Worm (Caenorhabditis elegans): Measurements from ENCODE around the gene arcp-1.

arcp-1 gene

DNA sequence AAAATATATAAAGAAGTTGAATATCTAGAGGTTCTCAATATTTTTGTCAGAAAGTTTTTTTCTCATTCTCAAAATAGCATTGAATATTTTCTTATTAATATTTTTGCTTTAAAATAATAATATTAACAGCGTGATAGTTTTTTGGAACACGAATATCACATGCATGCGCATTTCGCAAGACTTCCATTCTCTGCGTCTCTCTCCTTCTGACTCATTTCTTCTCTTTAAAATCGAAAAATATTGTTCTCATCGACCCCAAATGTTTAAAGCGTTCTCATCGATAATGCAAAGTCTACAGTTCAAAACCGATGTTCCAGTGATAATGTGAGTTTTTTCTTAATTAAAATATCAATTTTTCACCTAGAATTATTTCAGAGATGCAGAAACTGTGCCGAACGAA, 55.8 kb downstream of the arcp-1 start, which contains the start of gene C14B1.3 (continued):
- TF ChIP-seq nhr-76 (tag; optimal IDR thresholded peaks at IDR 0.05) (no peak), elt-1 (tag; optimal IDR thresholded peaks at IDR 0.05) (no peak), snpc-4 (tag; optimal IDR thresholded peaks at IDR 0.05) (peak; percentile 12), ztf-4 (tag; optimal IDR thresholded peaks at IDR 0.05) (no peak), nhr-43 (tag; optimal IDR thresholded peaks at IDR 0.05; ENCODE audit: poor library complexity, severe bottlenecking) (no peak), mml-1 (tag; optimal IDR thresholded peaks at IDR 0.05) (no peak), unc-39 (tag; optimal IDR thresholded peaks at IDR 0.05) (no peak), ceh-9 (tag; optimal IDR thresholded peaks at IDR 0.05) (no peak), nhr-25 (tag; optimal IDR thresholded peaks at IDR 0.05) (no peak), ztf-11 (tag; optimal IDR thresholded peaks at IDR 0.05) (no peak), nhr-12 (tag; optimal IDR thresholded peaks at IDR 0.05) (no peak), R02D3.7 (tag; optimal IDR thresholded peaks at IDR 0.05) (no peak)

DNA sequence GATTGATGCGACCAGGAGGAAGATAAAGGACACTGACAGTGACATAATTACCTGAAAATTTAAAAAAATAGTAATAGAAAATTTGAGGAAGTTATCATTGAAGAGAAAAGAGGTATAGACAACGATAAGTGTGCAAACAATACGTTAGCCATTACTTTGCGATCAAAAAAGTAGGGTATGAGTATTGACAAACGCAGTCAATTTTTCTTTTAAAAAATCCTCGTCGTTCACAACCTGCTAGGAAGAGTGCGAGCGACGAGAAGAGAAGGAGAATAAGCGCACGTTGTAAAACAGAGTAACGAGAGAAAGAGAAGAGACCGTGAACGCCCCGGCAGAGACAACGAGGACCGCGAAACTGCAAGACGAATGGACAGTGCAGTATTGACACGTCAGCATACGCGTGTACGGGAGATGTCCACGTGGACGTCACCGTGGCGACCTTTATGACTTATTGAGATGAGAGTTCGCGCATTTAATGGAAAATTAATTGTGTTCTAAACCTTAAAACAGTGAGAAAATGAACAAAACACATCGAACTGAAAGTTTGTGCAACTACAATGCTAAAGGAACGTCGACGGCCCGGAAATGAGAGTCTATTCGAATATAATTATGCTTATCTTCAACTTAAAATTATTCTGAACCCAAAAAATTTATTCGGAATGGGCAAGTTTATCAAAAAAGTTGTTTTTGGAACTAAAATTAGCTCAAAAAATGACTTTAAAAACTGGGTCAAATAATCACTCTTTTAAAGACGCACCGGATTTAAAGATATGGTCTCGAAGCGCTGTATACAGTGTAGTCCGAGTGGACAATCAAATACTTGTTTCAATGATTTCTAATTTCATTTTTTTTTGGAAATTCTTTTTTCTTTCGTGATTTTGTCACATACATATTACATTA, 57.6 kb downstream of the arcp-1 start, which contains the start of the genes pdi-1 and C14B1.2:
TSS of gene pdi-1 (minus strand) at position 51 of the 900 bp plus-strand sequence.
TSS of gene C14B1.2 (plus strand) at position 850 of the 900 bp plus-strand sequence.
- TF ChIP-seq unc-62 (GFP tag; optimal IDR thresholded peaks at IDR 0.05) (no peak), daf-12 (tag; optimal IDR thresholded peaks at IDR 0.05) (no peak), nhr-237 (tag; optimal IDR thresholded peaks at IDR 0.05) (no peak), ceh-28 (tag; optimal IDR thresholded peaks at IDR 0.05) (peak; percentile 20), ZK546.5 (tag; optimal IDR thresholded peaks at IDR 0.05) (no peak), tbx-2 (tag; optimal IDR thresholded peaks at IDR 0.05) (no peak), ceh-82 (tag; optimal IDR thresholded peaks at IDR 0.05) (no peak), elt-3 (tag; optimal IDR thresholded peaks at IDR 0.05) (no peak), pha-4 (tag; optimal IDR thresholded peaks at IDR 0.05) (peak; percentile 83), pqm-1 (tag; optimal IDR thresholded peaks at IDR 0.05) (peak; percentile 29), zag-1 (tag; optimal IDR thresholded peaks at IDR 0.05) (no peak), R02D3.7 (tag; optimal IDR thresholded peaks at IDR 0.05) (no peak), nhr-11 (tag; optimal IDR thresholded peaks at IDR 0.05) (no peak), mml-1 (tag; optimal IDR thresholded peaks at IDR 0.05) (no peak), nhr-43 (tag; optimal IDR thresholded peaks at IDR 0.05; ENCODE audit: poor library complexity, severe bottlenecking) (peak; percentile 67), nhr-23 (tag; optimal IDR thresholded peaks at IDR 0.05) (peak; percentile 21), fkh-2 (tag; optimal IDR thresholded peaks at IDR 0.05) (no peak), ceh-9 (tag; optimal IDR thresholded peaks at IDR 0.05) (no peak), jun-1 (tag; optimal IDR thresholded peaks at IDR 0.05) (peak; percentile 16), lin-39 (tag; optimal IDR thresholded peaks at IDR 0.05) (peak; percentile 0), lsy-12 (tag; optimal IDR thresholded peaks at IDR 0.05) (peak; percentile 29), nhr-25 (tag; optimal IDR thresholded peaks at IDR 0.05) (peak; percentile 79), ama-1 (optimal IDR thresholded peaks at IDR 0.05) (no peak), ztf-4 (tag; optimal IDR thresholded peaks at IDR 0.05) (no peak), snpc-4 (tag; optimal IDR thresholded peaks at IDR 0.05) (peak; percentile 33), eor-1 (tag; optimal IDR thresholded peaks at IDR 0.05) (no peak), elt-1 (tag; optimal IDR thresholded peaks at IDR 0.05) (no peak), ztf-11 (tag; optimal IDR thresholded peaks at IDR 0.05) (no peak), fos-1 (tag; optimal IDR thresholded peaks at IDR 0.05) (peak; percentile 28), egl-5 (tag; optimal IDR thresholded peaks at IDR 0.05) (no peak), hmg-11 (tag; optimal IDR thresholded peaks at IDR 0.05) (no peak), nhr-76 (tag; optimal IDR thresholded peaks at IDR 0.05) (no peak), egl-27 (tag; optimal IDR thresholded peaks at IDR 0.05) (no peak), aly-2 (tag; optimal IDR thresholded peaks at IDR 0.05) (no peak), nfya-1 (tag; optimal IDR thresholded peaks at IDR 0.05; ENCODE audit: insufficient read depth) (peak; percentile 92), nhr-28 (tag; optimal IDR thresholded peaks at IDR 0.05) (no peak), lin-15B (tag; optimal IDR thresholded peaks at IDR 0.05) (peak; percentile 65), elt-2 (tag; optimal IDR thresholded peaks at IDR 0.05) (peak; percentile 44), mdl-1 (tag; optimal IDR thresholded peaks at IDR 0.05) (peak; percentile 5), nhr-12 (tag; optimal IDR thresholded peaks at IDR 0.05) (no peak)
